Worm (Caenorhabditis elegans): Measurements from ENCODE around the gene F22E5.9.
"Not testable (repeated sequence)": the region's sequence is repeated elsewhere in the genome, so short reads cannot be mapped to it uniquely, and the experiment has no call there.

The F22E5.9 gene

DNA sequence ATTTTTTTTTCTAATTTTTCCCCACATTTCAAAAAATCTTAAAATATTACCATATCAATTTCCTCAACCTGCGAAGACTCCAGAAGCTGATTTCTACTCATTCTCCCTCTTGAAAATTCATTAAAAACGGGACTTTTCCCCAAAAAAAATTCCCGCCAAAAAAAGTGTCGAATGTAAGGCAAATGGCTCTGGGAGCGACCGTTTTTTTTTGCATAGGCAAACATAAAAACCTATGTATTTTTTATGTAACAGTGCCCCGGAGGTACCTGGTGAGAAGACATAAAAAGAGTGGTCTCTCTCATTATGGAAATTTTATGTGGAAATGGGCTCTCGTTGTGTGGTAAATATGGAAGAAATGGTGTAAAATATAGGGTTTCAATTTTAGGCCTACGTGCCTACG, 46.0 kb downstream of the F22E5.9 start, which contains the start of gene ceh-87:
TSS of gene ceh-87 (minus strand) at position 101 of the 400 bp plus-strand sequence.
- no peak for TF ChIP-seq bed-3 (GFP tag; optimal IDR thresholded peaks at IDR 0.05)
- TF ChIP-seq tbx-8 (GFP tag; optimal IDR thresholded peaks at IDR 0.05) = no peak
- TF ChIP-seq unc-62 (GFP tag; optimal IDR thresholded peaks at IDR 0.05) = no peak
- TF ChIP-seq ztf-11 (tag; optimal IDR thresholded peaks at IDR 0.05) = no peak

DNA sequence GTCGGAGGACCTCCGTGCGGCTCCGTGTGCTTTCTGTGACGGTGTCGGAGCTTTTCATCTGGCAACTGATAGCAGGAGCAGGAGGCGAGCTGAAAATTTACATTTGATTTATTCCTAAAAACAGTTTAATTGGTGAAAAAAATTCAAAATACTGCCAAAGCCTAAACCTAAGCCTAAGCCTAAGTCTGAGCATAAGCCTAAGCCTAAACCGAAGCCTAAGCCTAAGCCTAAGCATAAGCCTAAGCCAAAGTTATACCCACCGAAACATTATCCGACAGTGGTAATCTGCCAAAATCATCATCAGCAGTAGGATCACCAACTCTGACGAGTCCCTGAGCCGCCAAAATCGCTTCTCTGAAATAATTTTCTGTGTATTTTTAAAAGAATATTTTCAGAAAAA, 46.6 kb downstream of the F22E5.9 start:
- no peak for TF ChIP-seq ces-1 (GFP tag; optimal IDR thresholded peaks at IDR 0.05)
- no peak for TF ChIP-seq ztf-11 (tag; optimal IDR thresholded peaks at IDR 0.05)
- no peak for TF ChIP-seq hlh-1 (tag; optimal IDR thresholded peaks at IDR 0.05)
- TF ChIP-seq ceh-83 (GFP tag; optimal IDR thresholded peaks at IDR 0.05) = no peak
- TF ChIP-seq unc-39 (tag; optimal IDR thresholded peaks at IDR 0.05) = no peak
- TF ChIP-seq sem-2 (GFP tag; optimal IDR thresholded peaks at IDR 0.05) = no peak
- no peak for TF ChIP-seq sptf-1 (tag; optimal IDR thresholded peaks at IDR 0.05)
- no peak for TF ChIP-seq lin-13 (tag; optimal IDR thresholded peaks at IDR 0.05)
- TF ChIP-seq pha-4 (tag; optimal IDR thresholded peaks at IDR 0.05) = no peak
- TF ChIP-seq zip-8 (tag; optimal IDR thresholded peaks at IDR 0.05) = no peak
- no peak for TF ChIP-seq ceh-43 (GFP tag; optimal IDR thresholded peaks at IDR 0.05)
- TF ChIP-seq unc-62 (GFP tag; optimal IDR thresholded peaks at IDR 0.05) = no peak
- no peak for TF ChIP-seq mep-1 (tag; optimal IDR thresholded peaks at IDR 0.05)
- TF ChIP-seq bed-3 (GFP tag; optimal IDR thresholded peaks at IDR 0.05) = no peak
- no peak for TF ChIP-seq snpc-4 (tag; optimal IDR thresholded peaks at IDR 0.05)
- no peak for TF ChIP-seq mls-2 (tag; optimal IDR thresholded peaks at IDR 0.05)

DNA sequence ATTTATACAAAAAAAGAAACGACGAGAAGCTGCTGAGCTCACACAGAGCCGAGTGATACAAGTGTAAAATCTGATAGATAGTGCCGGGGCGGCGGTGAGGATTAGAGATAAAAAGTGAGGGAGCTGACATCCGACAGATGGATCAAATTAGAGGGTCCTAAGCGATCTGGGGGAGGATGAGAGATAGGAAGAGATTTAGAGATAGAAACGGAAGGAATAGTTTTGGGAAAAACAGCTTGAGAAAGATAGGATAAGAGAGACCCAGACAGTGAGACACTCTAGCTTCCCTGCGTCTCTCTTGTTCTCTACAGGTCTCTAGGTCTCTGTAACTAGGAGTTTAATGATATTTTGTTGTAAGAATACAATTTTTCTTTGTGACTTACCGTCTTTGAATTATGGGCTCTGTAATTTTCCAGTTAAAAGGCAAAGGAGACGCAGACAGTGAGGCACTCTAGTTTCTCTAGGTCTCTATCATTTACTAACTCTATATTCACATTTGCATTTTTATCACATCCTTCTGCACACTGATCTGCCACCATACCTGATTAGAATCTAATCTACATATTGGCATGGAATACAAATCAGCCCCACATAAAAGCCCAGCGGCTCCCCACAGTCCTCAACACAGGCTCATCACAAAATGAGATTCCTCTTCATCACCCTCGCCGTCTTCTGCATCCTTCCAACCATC, 48.9 kb downstream of the F22E5.9 start, which contains the start of the genes sup-9 and nspf-1:
TSS of gene sup-9 (minus strand) at position 43 of the 691 bp plus-strand sequence.
TSS of gene nspf-1 (plus strand) at position 641 of the 691 bp plus-strand sequence.
- TF ChIP-seq M03D4.4 (tag; optimal IDR thresholded peaks at IDR 0.05) (no peak), unc-120 (tag; optimal IDR thresholded peaks at IDR 0.05; ENCODE audit: poor library complexity, severe bottlenecking) (peak; percentile 48), mab-5 (tag; optimal IDR thresholded peaks at IDR 0.05) (no peak), ces-1 (GFP tag; optimal IDR thresholded peaks at IDR 0.05) (peak; percentile 15), lin-32 (GFP tag; optimal IDR thresholded peaks at IDR 0.05) (no peak), sem-2 (GFP tag; optimal IDR thresholded peaks at IDR 0.05) (no peak), bed-3 (GFP tag; optimal IDR thresholded peaks at IDR 0.05) (no peak), zip-8 (tag; optimal IDR thresholded peaks at IDR 0.05) (no peak), unc-62 (GFP tag; optimal IDR thresholded peaks at IDR 0.05) (peak; percentile 65), ztf-11 (tag; optimal IDR thresholded peaks at IDR 0.05) (no peak), lin-13 (tag; optimal IDR thresholded peaks at IDR 0.05) (no peak), elt-3 (tag; optimal IDR thresholded peaks at IDR 0.05) (no peak), flh-1 (GFP tag; optimal IDR thresholded peaks at IDR 0.05) (no peak), nhr-28 (tag; optimal IDR thresholded peaks at IDR 0.05) (no peak), hlh-1 (tag; optimal IDR thresholded peaks at IDR 0.05) (peak; percentile 34), pha-4 (tag; optimal IDR thresholded peaks at IDR 0.05) (no peak), nhr-76 (tag; optimal IDR thresholded peaks at IDR 0.05) (no peak), nhr-237 (tag; optimal IDR thresholded peaks at IDR 0.05) (no peak), ceh-43 (GFP tag; optimal IDR thresholded peaks at IDR 0.05) (no peak), elt-1 (tag; optimal IDR thresholded peaks at IDR 0.05; ENCODE audit: borderline replicate concordance, insufficient read depth) (no peak), ceh-39 (tag; optimal IDR thresholded peaks at IDR 0.05) (no peak)

DNA sequence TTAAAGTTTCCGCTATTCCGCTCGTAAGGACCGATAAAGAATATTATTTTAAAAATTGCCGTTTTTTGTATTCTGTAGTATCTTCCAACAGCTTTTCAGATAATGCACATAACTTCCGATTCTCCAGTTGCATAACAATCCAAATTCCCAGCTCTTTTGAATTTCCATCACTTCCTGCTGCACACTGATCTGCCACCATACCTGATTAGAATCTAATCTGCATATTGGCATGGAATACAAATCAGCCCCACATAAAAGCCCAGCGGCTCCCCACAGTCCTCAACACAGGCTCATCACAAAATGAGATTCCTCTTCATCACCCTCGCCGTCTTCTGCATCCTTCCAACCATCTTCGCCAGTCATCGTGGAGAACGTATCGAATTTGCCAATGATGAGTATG, 50.4 kb downstream of the F22E5.9 start, which contains the start of gene nspf-2:
TSS of gene nspf-2 (plus strand) at position 301 of the 400 bp plus-strand sequence.
- TF ChIP-seq zip-8, M03D4.4, nhr-76 (tag; optimal IDR thresholded peaks at IDR 0.05): not testable (repeated sequence)

Data from whole organism, mixed stage, embryonic.